Worm (Caenorhabditis elegans) whole organism, L4 larva: ENCODE results near the gene ZK829.7.
A peak's percentile ranks its signal among the peaks of the same experiment; 100 is the strongest.

ENCODE experiments used
- T26A8.4 ChIP-seq: fragments of 200-800 bp; sonication (Bioruptor generic); IDR thresholded peaks from 2 replicates; pipeline ENCODE4 v1.3.6; 2022; ENCODE audit warnings: missing genetic modification characterization, missing compliant biosample characterization
- Y105C5A.15 ChIP-seq: fragments of 200-800 bp; sonication (Bioruptor generic); IDR thresholded peaks from 2 replicates; pipeline ENCODE4 v1.3.6; 2022; ENCODE audit warnings: missing genetic modification characterization, missing compliant biosample characterization
- Y5F2A.4 ChIP-seq: fragments of 200-800 bp; sonication (Bioruptor generic); optimal IDR thresholded peaks from 2 replicates; lab custom pipeline; 2018; ENCODE audit warnings: mild to moderate bottlenecking, missing genetic modification characterization, missing compliant biosample characterization
- ZK546.5 ChIP-seq, 2 experiments: sonication (generic microtip); optimal IDR thresholded peaks; 2 replicates each; lab custom pipeline; 2017; ENCODE audit warnings: missing biosample characterization in 2 of 2, missing genetic modification characterization in 2 of 2
- aha-1 ChIP-seq: fragments of 150-350 bp; peaks from one replicate; lab custom pipeline; 2014; ENCODE audit warnings: missing biosample characterization, missing genetic modification characterization
- aly-2 ChIP-seq: sonication (generic microtip); optimal IDR thresholded peaks from 2 replicates; lab custom pipeline; 2018; ENCODE audit warnings: missing biosample characterization, missing genetic modification characterization
- ceh-20 ChIP-seq: fragments of 200-800 bp; sonication (Bioruptor generic); IDR thresholded peaks from 2 replicates; pipeline ENCODE4 v1.3.6; 2022; ENCODE audit warnings: missing genetic modification reagents, missing genetic modification characterization, missing compliant biosample characterization
- ceh-28 ChIP-seq: fragments of 150-350 bp; optimal IDR thresholded peaks from 2 replicates; lab custom pipeline; 2014; ENCODE audit warnings: missing biosample characterization, missing genetic modification reagents, missing genetic modification characterization
- ceh-32 ChIP-seq: sonication (generic microtip); optimal IDR thresholded peaks from 2 replicates; lab custom pipeline; 2016; ENCODE audit warnings: mild to moderate bottlenecking, missing genetic modification characterization, missing compliant biosample characterization; ENCODE audit not compliant: poor library complexity
- ceh-62 ChIP-seq: sonication (generic microtip); optimal IDR thresholded peaks from 2 replicates; lab custom pipeline; 2017; ENCODE audit warnings: missing biosample characterization, missing genetic modification characterization
- ceh-82 ChIP-seq: sonication (generic microtip); optimal IDR thresholded peaks from 2 replicates; lab custom pipeline; 2017; ENCODE audit warnings: missing biosample characterization, missing genetic modification characterization
- cey-2 ChIP-seq: sonication (generic microtip); optimal IDR thresholded peaks from 3 replicates; lab custom pipeline; 2017; ENCODE audit warnings: missing genetic modification characterization, mild to moderate bottlenecking, missing compliant biosample characterization, antibody characterized with exemption, borderline replicate concordance; ENCODE audit not compliant: insufficient read depth
- ctbp-1 ChIP-seq: fragments of 200-800 bp; sonication (Bioruptor generic); IDR thresholded peaks from 2 replicates; pipeline ENCODE4 v1.3.6; 2022; ENCODE audit warnings: missing genetic modification reagents, missing genetic modification characterization, missing compliant biosample characterization
- daf-16 ChIP-seq, 3 experiments: sonication (generic microtip); optimal IDR thresholded peaks; 2 replicates each; lab custom pipeline; 2016 to 2017; ENCODE audit warnings: missing genetic modification characterization in 3 of 3, missing genetic modification reagents in 3 of 3, mild to moderate bottlenecking in 2 of 3, missing compliant biosample characterization in 2 of 3, missing biosample characterization in 1 of 3, moderate library complexity in 1 of 3
- daf-19 ChIP-seq: fragments of 200-800 bp; sonication (Bioruptor generic); conservative IDR thresholded peaks from 2 replicates; pipeline ENCODE4 v1.3.6; 2022; ENCODE audit warnings: missing genetic modification characterization, missing compliant biosample characterization
- dmd-6 ChIP-seq: fragments of 200-800 bp; sonication (Bioruptor generic); IDR thresholded peaks from 2 replicates; pipeline ENCODE4 v1.3.6; 2022; ENCODE audit warnings: missing genetic modification reagents, missing genetic modification characterization, missing compliant biosample characterization
- dmd-8 ChIP-seq: fragments of 200-800 bp; sonication (Bioruptor generic); IDR thresholded peaks from 2 replicates; pipeline ENCODE4 v1.3.6; 2022; ENCODE audit warnings: missing genetic modification characterization, missing compliant biosample characterization
- dmd-9 ChIP-seq: fragments of 200-800 bp; sonication (Bioruptor generic); IDR thresholded peaks from 2 replicates; pipeline ENCODE4 v1.3.6; 2022; ENCODE audit warnings: missing genetic modification reagents, missing genetic modification characterization, missing compliant biosample characterization
- dve-1 ChIP-seq: sonication (generic microtip); optimal IDR thresholded peaks from 2 replicates; lab custom pipeline; 2017; ENCODE audit warnings: antibody characterized with exemption, mild to moderate bottlenecking, missing genetic modification characterization, missing compliant biosample characterization; ENCODE audit not compliant: insufficient read depth
- egl-27 ChIP-seq: sonication (generic microtip); optimal IDR thresholded peaks from 3 replicates; lab custom pipeline; 2017; ENCODE audit warnings: missing biosample characterization, missing genetic modification reagents, missing genetic modification characterization
- fkh-10 ChIP-seq: fragments of 150-350 bp; optimal IDR thresholded peaks from 2 replicates; lab custom pipeline; 2014; ENCODE audit warnings: missing biosample characterization, missing genetic modification reagents, missing genetic modification characterization
- lin-13 ChIP-seq: fragments of 150-350 bp; optimal IDR thresholded peaks from 2 replicates; lab custom pipeline; 2014; ENCODE audit warnings: missing biosample characterization, missing genetic modification reagents, missing genetic modification characterization
- lin-38 ChIP-seq: fragments of 200-800 bp; sonication (Bioruptor generic); IDR thresholded peaks from 2 replicates; pipeline ENCODE4 v1.3.6; 2022; ENCODE audit warnings: missing genetic modification reagents, missing genetic modification characterization, missing compliant biosample characterization
- madf-9 ChIP-seq: fragments of 200-800 bp; sonication (Bioruptor generic); conservative IDR thresholded peaks from 2 replicates; pipeline ENCODE4 v1.3.6; 2022; ENCODE audit warnings: missing genetic modification reagents, missing genetic modification characterization, missing compliant biosample characterization
- mdl-1 ChIP-seq, 2 experiments: fragments of 150-350 bp in 1 of 2; sonication (generic microtip) in 1 of 2; optimal IDR thresholded peaks; 2 replicates each; lab custom pipeline; 2014 to 2017; ENCODE audit warnings: missing biosample characterization in 2 of 2, missing genetic modification characterization in 2 of 2
- mdt-29 ChIP-seq: fragments of 200-800 bp; sonication (Bioruptor generic); IDR thresholded peaks from 2 replicates; pipeline ENCODE4 v1.3.6; 2022; ENCODE audit warnings: missing genetic modification reagents, missing genetic modification characterization, missing compliant biosample characterization
- mxl-2 ChIP-seq: fragments of 200-800 bp; sonication (Bioruptor generic); conservative IDR thresholded peaks from 2 replicates; pipeline ENCODE4 v1.3.6; 2022; ENCODE audit warnings: missing genetic modification reagents, missing genetic modification characterization, missing compliant biosample characterization
- mxl-3 ChIP-seq: fragments of 200-800 bp; sonication (Bioruptor generic); optimal IDR thresholded peaks from 2 replicates; lab custom pipeline; 2018; ENCODE audit warnings: mild to moderate bottlenecking, missing genetic modification characterization, missing compliant biosample characterization
- nhr-25 ChIP-seq: sonication (generic microtip); optimal IDR thresholded peaks from 2 replicates; lab custom pipeline; 2017; ENCODE audit warnings: missing genetic modification characterization, mild to moderate bottlenecking, missing compliant biosample characterization, antibody characterized with exemption, moderate library complexity, borderline replicate concordance; ENCODE audit not compliant: insufficient read depth
- nhr-28 ChIP-seq: fragments of 150-350 bp; optimal IDR thresholded peaks from 2 replicates; lab custom pipeline; 2014; ENCODE audit warnings: missing biosample characterization, missing genetic modification characterization
- nhr-41 ChIP-seq: fragments of 200-800 bp; sonication (Bioruptor generic); IDR thresholded peaks from 2 replicates; pipeline ENCODE4 v1.3.6; 2022; ENCODE audit warnings: missing genetic modification reagents, missing genetic modification characterization, missing compliant biosample characterization
- nhr-42 ChIP-seq: fragments of 200-800 bp; sonication (Bioruptor generic); IDR thresholded peaks from 2 replicates; pipeline ENCODE4 v1.3.6; 2022; ENCODE audit warnings: missing genetic modification characterization, missing compliant biosample characterization
- nhr-48 ChIP-seq: sonication (generic microtip); optimal IDR thresholded peaks from 2 replicates; lab custom pipeline; 2016; ENCODE audit warnings: mild to moderate bottlenecking, missing genetic modification characterization, missing compliant biosample characterization
- nhr-6 ChIP-seq: fragments of 150-350 bp; optimal IDR thresholded peaks from 2 replicates; lab custom pipeline; 2014; ENCODE audit warnings: missing biosample characterization, missing genetic modification characterization
- nhr-76 ChIP-seq: fragments of 150-350 bp; optimal IDR thresholded peaks from 2 replicates; lab custom pipeline; 2014; ENCODE audit warnings: missing biosample characterization, missing genetic modification characterization
- pha-4 ChIP-seq, 2 experiments: fragments of 150-350 bp in 1 of 2; fragments of 200-800 bp in 1 of 2; sonication (Bioruptor generic) in 1 of 2; IDR thresholded peaks in 1 of 2; optimal IDR thresholded peaks in 1 of 2; 2 replicates each; pipeline versions ENCODE4 v1.3.6 to Lab custom; 2014 to 2022; ENCODE audit warnings: missing genetic modification characterization in 2 of 2, missing genetic modification reagents in 2 of 2, missing biosample characterization in 1 of 2, missing compliant biosample characterization in 1 of 2
- php-3 ChIP-seq: fragments of 200-800 bp; sonication (Bioruptor generic); IDR thresholded peaks from 2 replicates; pipeline ENCODE4 v1.3.6; 2022; ENCODE audit warnings: missing genetic modification reagents, missing genetic modification characterization, missing compliant biosample characterization
- pqm-1 ChIP-seq: sonication (generic microtip); optimal IDR thresholded peaks from 2 replicates; lab custom pipeline; 2017; ENCODE audit warnings: missing biosample characterization, missing genetic modification characterization
- rbr-2 ChIP-seq: sonication (generic microtip); optimal IDR thresholded peaks from 2 replicates; lab custom pipeline; 2016; ENCODE audit warnings: missing genotype, missing genetic modification characterization, missing compliant biosample characterization
- set-16 ChIP-seq: fragments of 200-800 bp; sonication (Bioruptor generic); IDR thresholded peaks from 2 replicates; pipeline ENCODE4 v1.3.6; 2022; ENCODE audit warnings: missing genetic modification reagents, missing genetic modification characterization, missing compliant biosample characterization
- snpc-1.2 ChIP-seq: fragments of 200-800 bp; sonication (Bioruptor generic); IDR thresholded peaks from 2 replicates; pipeline ENCODE4 v1.3.6; 2022; ENCODE audit warnings: missing genetic modification reagents, missing genetic modification characterization, missing compliant biosample characterization
- spr-3 ChIP-seq: fragments of 200-800 bp; sonication (Bioruptor generic); optimal IDR thresholded peaks from 2 replicates; lab custom pipeline; 2018; ENCODE audit warnings: mild to moderate bottlenecking, missing genetic modification characterization, missing compliant biosample characterization
- tra-1 ChIP-seq: fragments of 200-800 bp; sonication (Bioruptor generic); IDR thresholded peaks from 2 replicates; pipeline ENCODE4 v1.3.6; 2022; ENCODE audit warnings: missing genetic modification reagents, missing genetic modification characterization, missing compliant biosample characterization
- unc-39 ChIP-seq: sonication (generic microtip); optimal IDR thresholded peaks from 2 replicates; lab custom pipeline; 2017; ENCODE audit warnings: missing biosample characterization, missing genetic modification characterization
- unc-62 ChIP-seq, 3 experiments: fragments of 150-350 bp in 1 of 3; sonication (generic microtip); optimal IDR thresholded peaks in 2 of 3; peaks in 1 of 3; 1 replicate in 1 of 3; 2 replicates in 2 of 3; lab custom pipeline; 2014 to 2017; ENCODE audit warnings: missing biosample characterization in 3 of 3, missing genetic modification characterization in 3 of 3, missing genetic modification reagents in 3 of 3, missing genotype in 1 of 3
- vab-7 ChIP-seq: fragments of 200-800 bp; sonication (Bioruptor generic); IDR thresholded peaks from 2 replicates; pipeline ENCODE4 v1.3.6; 2022; ENCODE audit warnings: missing genetic modification reagents, missing genetic modification characterization, missing compliant biosample characterization
- zfp-2 ChIP-seq: sonication (generic microtip); optimal IDR thresholded peaks from 2 replicates; lab custom pipeline; 2016; ENCODE audit warnings: mild to moderate bottlenecking, missing genetic modification characterization, missing compliant biosample characterization
- zfp-3 ChIP-seq: fragments of 200-800 bp; sonication (Bioruptor generic); conservative IDR thresholded peaks from 2 replicates; pipeline ENCODE4 v1.3.6; 2022; ENCODE audit warnings: missing genetic modification reagents, missing genetic modification characterization, missing compliant biosample characterization
- ztf-7 ChIP-seq: fragments of 150-350 bp; optimal IDR thresholded peaks from 2 replicates; lab custom pipeline; 2014; ENCODE audit warnings: missing biosample characterization, missing genetic modification characterization

The ZK829.7 gene

DNA sequence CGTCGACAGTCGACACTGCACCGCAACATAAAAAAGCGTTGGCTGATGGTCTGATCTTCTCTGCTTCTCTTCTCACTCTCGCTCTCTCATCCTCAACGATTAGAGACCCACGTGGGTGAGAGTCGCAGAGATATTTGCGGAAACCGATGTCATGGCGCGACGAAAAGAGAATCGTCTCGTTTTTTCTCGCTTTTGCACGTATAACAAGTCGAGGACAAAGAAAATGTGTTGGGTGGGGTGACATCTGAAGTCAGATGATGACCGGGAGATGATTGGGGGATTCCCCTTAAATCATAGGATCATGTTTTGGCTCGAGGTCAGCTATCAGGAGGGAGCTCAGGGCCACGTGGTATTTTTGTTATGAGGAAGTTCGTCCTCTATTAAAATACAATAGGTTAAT lies 4.9 kb downstream of the ZK829.7 start (continued):
- TF ChIP-seq dmd-8 (no peak), mxl-3 (GFP tag; lab: Kevin White, UChicago) (peak; percentile 99), daf-19 (GFP tag; lab: Robert Waterston, UW) (no peak), ctbp-1 (peak; percentile 61), snpc-1.2 (no peak), unc-39 (tag; lab: Kevin White, UChicago) (no peak), nhr-28 (tag; lab: Kevin White, UChicago) (peak; percentile 92), zfp-2 (peak; percentile 14), ceh-32 (tag; lab: Kevin White, UChicago) (no peak), set-16 (GFP tag; lab: Robert Waterston, UW) (peak; percentile 80), mdt-29 (GFP tag; lab: Robert Waterston, UW) (peak; percentile 98), mdl-1 (tag; optimal IDR thresholded peaks at IDR 0.05; lab: Kevin White, UChicago) (peak; percentile 100), php-3 (GFP tag; lab: Robert Waterston, UW) (peak; percentile 65), nhr-25 (tag; lab: Kevin White, UChicago) (peak; percentile 80), nhr-42 (GFP tag; lab: Robert Waterston, UW) (no peak), lin-38 (peak; percentile 40), ceh-20 (GFP tag; lab: Robert Waterston, UW) (peak; percentile 91), pha-4 (GFP tag; IDR thresholded peaks at IDR 0.05; lab: Robert Waterston, UW) (peak; percentile 74), pha-4 (tag; optimal IDR thresholded peaks at IDR 0.05; lab: Kevin White, UChicago) (no peak), Y105C5A.15 (GFP tag; lab: Robert Waterston, UW) (no peak), rbr-2 (peak; percentile 59), dmd-6 (GFP tag; lab: Robert Waterston, UW) (peak; percentile 99), unc-62 (GFP tag; optimal IDR thresholded peaks at IDR 0.05 in 1 of 2; lab: Kevin White, UChicago) (peak in 1 of 2 experiments; percentile 100), unc-62 (tag; optimal IDR thresholded peaks at IDR 0.05; lab: Kevin White, UChicago) (no peak), pqm-1 (no peak), ceh-62 (tag; lab: Kevin White, UChicago) (no peak), egl-27 (no peak), lin-13 (GFP tag; lab: Kevin White, UChicago) (peak; percentile 25), fkh-10 (GFP tag; lab: Kevin White, UChicago) (no peak), madf-9 (GFP tag; lab: Robert Waterston, UW) (peak; percentile 45; the same call in 1 of the 2 replicates), Y5F2A.4 (GFP tag; lab: Kevin White, UChicago) (no peak), nhr-76 (tag; lab: Kevin White, UChicago) (peak; percentile 54), ZK546.5 (tag; optimal IDR thresholded peaks at IDR 0.05; lab: Kevin White, UChicago) (no peak), ztf-7 (tag; lab: Kevin White, UChicago) (peak; percentile 46), aly-2 (tag; lab: Kevin White, UChicago) (no peak), nhr-6 (tag; lab: Kevin White, UChicago) (peak; percentile 49), dve-1 (tag; lab: Kevin White, UChicago) (peak; percentile 94), ceh-28 (no peak), daf-16 (GFP tag; optimal IDR thresholded peaks at IDR 0.05; lab: Kevin White, UChicago) (no peak), daf-16 (tag; optimal IDR thresholded peaks at IDR 0.05; lab: Kevin White, UChicago) (peak; percentile 71), nhr-48 (peak; percentile 97), zfp-3 (GFP tag; lab: Robert Waterston, UW) (peak; percentile 51; the same call in 1 of the 2 replicates), T26A8.4 (GFP tag; lab: Robert Waterston, UW) (peak; percentile 60; the same call in 1 of the 2 replicates), nhr-41 (no peak), tra-1 (GFP tag; lab: Robert Waterston, UW) (peak; percentile 94), spr-3 (GFP tag; lab: Kevin White, UChicago) (no peak), aha-1 (tag; lab: Kevin White, UChicago) (peak; percentile 100), ceh-82 (tag; lab: Kevin White, UChicago) (no peak), mxl-2 (GFP tag; lab: Robert Waterston, UW) (peak; percentile 90), dmd-9 (GFP tag; lab: Robert Waterston, UW) (no peak), cey-2 (tag; lab: Kevin White, UChicago) (peak; percentile 90), vab-7 (no peak)
